Worm (Caenorhabditis elegans) whole organism, early embryonic: ENCODE data around the gene F16B12.7.

Experiments
- F13C5.2 ChIP-seq: sonication (generic microtip); optimal IDR thresholded peaks from 2 replicates; lab custom pipeline; 2017; ENCODE audit warnings: mild to moderate bottlenecking, missing genetic modification characterization, inconsistent platforms, missing compliant biosample characterization
- aly-1 ChIP-seq: sonication (generic microtip); optimal IDR thresholded peaks from 2 replicates; lab custom pipeline; 2016; ENCODE audit warnings: missing genetic modification characterization, missing compliant biosample characterization
- ama-1 ChIP-seq: fragments of 150-350 bp; optimal IDR thresholded peaks from 2 replicates; lab custom pipeline; 2014
- ceh-13 ChIP-seq: fragments of 200-800 bp; sonication (Bioruptor generic); optimal IDR thresholded peaks from 2 replicates; lab custom pipeline; 2018; ENCODE audit warnings: mild to moderate bottlenecking, missing genetic modification characterization, missing compliant biosample characterization
- ceh-36 ChIP-seq: sonication (generic microtip); optimal IDR thresholded peaks from 2 replicates; lab custom pipeline; 2016; ENCODE audit warnings: missing genetic modification characterization, inconsistent platforms, missing compliant biosample characterization
- flt-1 ChIP-seq: fragments of 200-800 bp; sonication (Bioruptor generic); IDR thresholded peaks from 2 replicates; pipeline ENCODE4 v1.3.6; 2022; ENCODE audit warnings: missing genetic modification characterization, missing compliant biosample characterization
- hmg-4 ChIP-seq: fragments of 200-800 bp; sonication (Bioruptor generic); optimal IDR thresholded peaks from 2 replicates; lab custom pipeline; 2018; ENCODE audit warnings: mild to moderate bottlenecking, missing genetic modification characterization, missing compliant biosample characterization
- hnd-1 ChIP-seq: sonication (generic microtip); optimal IDR thresholded peaks from 2 replicates; lab custom pipeline; 2016; ENCODE audit warnings: missing genetic modification characterization, missing compliant biosample characterization
- pes-1 ChIP-seq: fragments of 200-800 bp; sonication (Bioruptor generic); IDR thresholded peaks from 2 replicates; pipeline ENCODE4 v1.3.6; 2022; ENCODE audit warnings: missing genetic modification reagents, missing genetic modification characterization, missing compliant biosample characterization
- scrt-1 ChIP-seq: fragments of 200-800 bp; sonication (Bioruptor generic); IDR thresholded peaks from 2 replicates; pipeline ENCODE4 v1.3.6; 2022; ENCODE audit warnings: missing genetic modification characterization, missing compliant biosample characterization
- sea-1 ChIP-seq: fragments of 200-800 bp; sonication (Bioruptor generic); conservative IDR thresholded peaks from 2 replicates; pipeline ENCODE4 v1.3.6; 2022; ENCODE audit warnings: missing genetic modification characterization, missing compliant biosample characterization
- tbx-11 ChIP-seq: fragments of 200-800 bp; sonication (Bioruptor generic); IDR thresholded peaks from 2 replicates; pipeline ENCODE4 v1.3.6; 2022; ENCODE audit warnings: missing genetic modification characterization, missing compliant biosample characterization
- tbx-37 ChIP-seq: fragments of 200-800 bp; sonication (Bioruptor generic); conservative IDR thresholded peaks from 2 replicates; pipeline ENCODE4 v1.3.6; 2022; ENCODE audit warnings: missing genetic modification reagents, missing genetic modification characterization, missing compliant biosample characterization
- tra-4 ChIP-seq: sonication (generic microtip); optimal IDR thresholded peaks from 2 replicates; lab custom pipeline; 2017; ENCODE audit warnings: missing genetic modification characterization, missing compliant biosample characterization

- TF ChIP-seq ceh-13 (GFP tag; lab: Kevin White, UChicago) (no peak), ceh-36 (tag; lab: Kevin White, UChicago) (no peak), flt-1 (no peak), hnd-1 (tag; lab: Kevin White, UChicago) (no peak), ama-1 (no peak), aly-1 (no peak), scrt-1 (GFP tag; lab: Robert Waterston, UW) (no peak), tbx-37 (GFP tag; lab: Robert Waterston, UW) (no peak), sea-1 (no peak), tra-4 (tag; lab: Kevin White, UChicago) (no peak), F13C5.2 (tag; lab: Kevin White, UChicago) (no peak), tbx-11 (GFP tag; lab: Robert Waterston, UW) (no peak), hmg-4 (GFP tag; lab: Kevin White, UChicago) (no peak), pes-1 (GFP tag; lab: Robert Waterston, UW) (no peak)
These were observed 18.3 kb upstream of the F16B12.7 start, which contains the start of gene dsl-4 for ce11 chrX:14090089-14090488.
